Fruit fly (Drosophila melanogaster) whole organism, embryonic: ENCODE measurements around the gene Ak3.
A peak's percentile ranks its signal among the peaks of the same experiment; 100 is the strongest.

Source experiments
- Atf3 ChIP-seq: fragments of 200-800 bp; sonication (Bioruptor generic); optimal IDR thresholded peaks from 3 replicates; lab custom pipeline; 2016; ENCODE audit warnings: missing biosample characterization, missing genetic modification characterization
- Bgb ChIP-seq: fragments of 200-800 bp; sonication (Bioruptor generic); IDR thresholded peaks from 2 replicates; pipeline ENCODE4 v1.3.6; 2022; ENCODE audit warnings: missing biosample characterization, missing genetic modification characterization; ENCODE audit not compliant: partially characterized antibody
- Bteb2 ChIP-seq: fragments of 200-800 bp; sonication (Bioruptor generic); optimal IDR thresholded peaks from 2 replicates; lab custom pipeline; 2016; ENCODE audit warnings: missing biosample characterization, missing genetic modification characterization
- CG10431 ChIP-seq: fragments of 200-800 bp; sonication (Bioruptor generic); optimal IDR thresholded peaks from 3 replicates; lab custom pipeline; 2018; ENCODE audit warnings: missing biosample characterization, mild to moderate bottlenecking, missing genetic modification characterization
- CG10543 ChIP-seq: fragments of 200-800 bp; sonication (Bioruptor generic); optimal IDR thresholded peaks from 3 replicates; lab custom pipeline; 2017; ENCODE audit warnings: missing biosample characterization, mild to moderate bottlenecking, missing genetic modification characterization, moderate library complexity
- CG10979 ChIP-seq: fragments of 200-800 bp; sonication (Bioruptor generic); optimal IDR thresholded peaks from 2 replicates; lab custom pipeline; 2018; ENCODE audit warnings: missing biosample characterization, mild to moderate bottlenecking, missing genetic modification characterization, moderate library complexity
- CG11696 ChIP-seq: fragments of 200-800 bp; sonication (Bioruptor generic); IDR thresholded peaks from 2 replicates; pipeline ENCODE4 v1.3.6; 2022; ENCODE audit warnings: missing biosample characterization, missing genetic modification characterization
- CG14667 ChIP-seq: fragments of 200-800 bp; sonication (Bioruptor generic); IDR thresholded peaks from 2 replicates; pipeline ENCODE4 v1.3.6; 2022; ENCODE audit warnings: missing biosample characterization, missing genetic modification characterization
- CG14710 ChIP-seq: fragments of 200-800 bp; sonication (Bioruptor generic); optimal IDR thresholded peaks from 3 replicates; lab custom pipeline; 2019; ENCODE audit warnings: missing biosample characterization, mild to moderate bottlenecking, missing genetic modification characterization, moderate library complexity
- CG16779 ChIP-seq: fragments of 200-800 bp; sonication (Bioruptor generic); IDR thresholded peaks from 2 replicates; pipeline ENCODE4 v1.3.6; 2022; ENCODE audit warnings: missing biosample characterization, missing genetic modification characterization
- CG17328 ChIP-seq: fragments of 200-800 bp; sonication (Bioruptor generic); IDR thresholded peaks from 2 replicates; pipeline ENCODE4 v1.3.6; 2022; ENCODE audit warnings: missing biosample characterization, missing genetic modification characterization
- CG17359 ChIP-seq: fragments of 200-800 bp; sonication (Bioruptor generic); optimal IDR thresholded peaks from 3 replicates; lab custom pipeline; 2018; ENCODE audit warnings: missing biosample characterization, mild to moderate bottlenecking, missing genetic modification characterization, moderate library complexity
- CG2120 ChIP-seq: fragments of 200-800 bp; sonication (Bioruptor generic); optimal IDR thresholded peaks from 3 replicates; lab custom pipeline; 2016; ENCODE audit warnings: missing biosample characterization, missing genetic modification characterization
- CG2712 ChIP-seq: fragments of 200-800 bp; optimal IDR thresholded peaks from 3 replicates; lab custom pipeline; 2019; ENCODE audit warnings: missing biosample characterization, mild to moderate bottlenecking, missing genetic modification characterization, moderate library complexity
- CG30020 ChIP-seq: fragments of 200-800 bp; optimal IDR thresholded peaks from 2 replicates; lab custom pipeline; 2019; ENCODE audit warnings: missing biosample characterization, mild to moderate bottlenecking, missing genetic modification characterization, moderate library complexity
- CG32532 ChIP-seq: fragments of 200-800 bp; sonication (Bioruptor generic); IDR thresholded peaks from 2 replicates; pipeline ENCODE4 v1.3.6; 2022; ENCODE audit warnings: missing biosample characterization, missing genetic modification characterization
- CG3281 ChIP-seq: fragments of 200-800 bp; sonication (Bioruptor generic); optimal IDR thresholded peaks from 3 replicates; lab custom pipeline; 2017; ENCODE audit warnings: missing biosample characterization, mild to moderate bottlenecking, missing genetic modification characterization
- CG34224 ChIP-seq: fragments of 200-800 bp; sonication (Bioruptor generic); IDR thresholded peaks from 3 replicates; pipeline ENCODE4 v1.3.6; 2022; ENCODE audit warnings: missing biosample characterization, missing genetic modification characterization; ENCODE audit not compliant: partially characterized antibody
- CG3726 ChIP-seq: fragments of 200-800 bp; sonication (Bioruptor generic); IDR thresholded peaks from 3 replicates; pipeline ENCODE4, ENCODE4 v1.3.6; 2022; ENCODE audit warnings: missing biosample characterization, missing genetic modification characterization
- CG3838 ChIP-seq: fragments of 200-800 bp; sonication (Bioruptor generic); optimal IDR thresholded peaks from 3 replicates; lab custom pipeline; 2016; ENCODE audit warnings: missing biosample characterization, missing genetic modification characterization
- CG3847 ChIP-seq: fragments of 200-800 bp; sonication (Bioruptor generic); IDR thresholded peaks from 2 replicates; pipeline ENCODE4 v1.3.6; 2022; ENCODE audit warnings: missing biosample characterization, missing genetic modification characterization
- CG4854 ChIP-seq: fragments of 200-800 bp; sonication (Bioruptor generic); optimal IDR thresholded peaks from 2 replicates; lab custom pipeline; 2016; ENCODE audit warnings: missing biosample characterization, missing genetic modification characterization, inconsistent platforms
- CG6175 ChIP-seq: fragments of 200-800 bp; sonication (Bioruptor generic); IDR thresholded peaks from 3 replicates; pipeline ENCODE4 v1.3.6; 2022; ENCODE audit warnings: missing biosample characterization, missing genetic modification characterization
- CG6854 ChIP-seq: fragments of 200-800 bp; sonication (Bioruptor generic); optimal IDR thresholded peaks from 3 replicates; lab custom pipeline; 2017; ENCODE audit warnings: missing biosample characterization, mild to moderate bottlenecking, missing genetic modification characterization
- CG9609 ChIP-seq: fragments of 200-800 bp; sonication (Bioruptor generic); optimal IDR thresholded peaks from 3 replicates; lab custom pipeline; 2016; ENCODE audit warnings: missing biosample characterization, missing genetic modification characterization
- Chrac-16 ChIP-seq: fragments of 200-800 bp; sonication (Bioruptor generic); optimal IDR thresholded peaks from 3 replicates; lab custom pipeline; 2016; ENCODE audit warnings: missing biosample characterization, missing genetic modification characterization
- CoRest ChIP-seq: fragments of 200-800 bp; sonication (Bioruptor generic); optimal IDR thresholded peaks from 3 replicates; lab custom pipeline; 2018; ENCODE audit warnings: missing biosample characterization, mild to moderate bottlenecking, missing genetic modification characterization, moderate library complexity
- D19B ChIP-seq: fragments of 200-800 bp; sonication (Bioruptor generic); optimal IDR thresholded peaks from 2 replicates; lab custom pipeline; 2017; ENCODE audit warnings: missing biosample characterization, mild to moderate bottlenecking, missing genetic modification characterization
- Fer3 ChIP-seq: fragments of 200-800 bp; sonication (Bioruptor generic); optimal IDR thresholded peaks from 2 replicates; lab custom pipeline; 2018; ENCODE audit warnings: missing biosample characterization, mild to moderate bottlenecking, missing genetic modification characterization, moderate library complexity
- H15 ChIP-seq: fragments of 200-800 bp; sonication (Bioruptor generic); IDR thresholded peaks from 3 replicates; pipeline ENCODE4 v1.3.6; 2022; ENCODE audit warnings: missing biosample characterization, missing genetic modification characterization
- Hey ChIP-seq: fragments of 200-800 bp; sonication (Bioruptor generic); optimal IDR thresholded peaks from 3 replicates; lab custom pipeline; 2018; ENCODE audit warnings: missing biosample characterization, mild to moderate bottlenecking, missing genetic modification characterization
- Meics ChIP-seq: fragments of 200-800 bp; sonication (Bioruptor generic); optimal IDR thresholded peaks from 2 replicates; lab custom pipeline; 2017; ENCODE audit warnings: missing biosample characterization, mild to moderate bottlenecking, missing genetic modification characterization
- Mrtf ChIP-seq: fragments of 200-800 bp; sonication (Bioruptor generic); IDR thresholded peaks from 3 replicates; pipeline ENCODE4 v1.3.6; 2022; ENCODE audit warnings: missing biosample characterization, missing genetic modification characterization
- NFAT ChIP-seq: fragments of 200-800 bp; sonication (Bioruptor generic); IDR thresholded peaks from 2 replicates; pipeline ENCODE4 v1.3.6; 2022; ENCODE audit warnings: missing biosample characterization, missing genetic modification characterization
- Nf-YB ChIP-seq: fragments of 200-800 bp; sonication (Bioruptor generic); optimal IDR thresholded peaks from 3 replicates; lab custom pipeline; 2019; ENCODE audit warnings: missing biosample characterization, mild to moderate bottlenecking, missing genetic modification characterization, moderate library complexity
- Rfx ChIP-seq: fragments of 200-800 bp; sonication (Bioruptor generic); IDR thresholded peaks from 2 replicates; pipeline ENCODE4 v1.3.6; 2022; ENCODE audit warnings: missing biosample characterization, missing genetic modification characterization
- Trl ChIP-seq, 3 experiments: fragments of >200 bp in 2 of 3; fragments of 200-800 bp in 1 of 3; sonication (Bioruptor generic) in 1 of 3; optimal IDR thresholded peaks; 2 replicates in 1 of 3; 3 replicates in 2 of 3; lab custom pipeline; 2016 to 2017; ENCODE audit warnings: missing biosample characterization in 1 of 3, missing genetic modification characterization in 1 of 3
- crp ChIP-seq, 2 experiments: fragments of 200-800 bp; sonication (Bioruptor generic); optimal IDR thresholded peaks; 2 replicates in 1 of 2; 3 replicates in 1 of 2; lab custom pipeline; 2017; ENCODE audit warnings: missing biosample characterization in 2 of 2, missing genetic modification characterization in 2 of 2, mild to moderate bottlenecking in 1 of 2, moderate library complexity in 1 of 2
- dimm ChIP-seq: fragments of 200-800 bp; sonication (Bioruptor generic); IDR thresholded peaks from 2 replicates; pipeline ENCODE4 v1.3.6; 2022; ENCODE audit warnings: missing biosample characterization, missing genetic modification characterization
- ems ChIP-seq: fragments of 200-800 bp; sonication (Bioruptor generic); optimal IDR thresholded peaks from 3 replicates; lab custom pipeline; 2016; ENCODE audit warnings: missing biosample characterization, missing genetic modification characterization
- eve ChIP-seq, 2 experiments: fragments of >200 bp; optimal IDR thresholded peaks; 2 replicates each; lab custom pipeline; 2017; ENCODE audit warnings: missing biosample characterization in 2 of 2, missing genetic modification characterization in 2 of 2
- h ChIP-seq: fragments of >200 bp; optimal IDR thresholded peaks from 2 replicates; lab custom pipeline; 2017
- nerfin-2 ChIP-seq: fragments of 200-800 bp; sonication (Bioruptor generic); IDR thresholded peaks from 2 replicates; pipeline ENCODE4 v1.3.6; 2022; ENCODE audit warnings: missing biosample characterization, missing genetic modification characterization; ENCODE audit not compliant: partially characterized antibody
- pb ChIP-seq: fragments of 200-800 bp; sonication (Bioruptor generic); optimal IDR thresholded peaks from 3 replicates; lab custom pipeline; 2016; ENCODE audit warnings: missing biosample characterization, missing genetic modification characterization
- pnt ChIP-seq: fragments of 200-800 bp; sonication (Bioruptor generic); optimal IDR thresholded peaks from 3 replicates; lab custom pipeline; 2016; ENCODE audit warnings: missing biosample characterization, missing genetic modification characterization
- scrt ChIP-seq: fragments of 200-800 bp; sonication (Bioruptor generic); optimal IDR thresholded peaks from 2 replicates; lab custom pipeline; 2018; ENCODE audit warnings: missing biosample characterization, mild to moderate bottlenecking, missing genetic modification characterization, moderate library complexity
- seq ChIP-seq: fragments of 200-800 bp; sonication (Bioruptor generic); IDR thresholded peaks from 2 replicates; pipeline ENCODE4 v1.3.6; 2022; ENCODE audit warnings: missing biosample characterization, missing genetic modification characterization
- sisA ChIP-seq: fragments of 200-800 bp; sonication (Bioruptor generic); IDR thresholded peaks from 2 replicates; pipeline ENCODE4 v1.3.6; 2022; ENCODE audit warnings: missing biosample characterization, missing genetic modification characterization
- twi ChIP-seq: fragments of 200-800 bp; optimal IDR thresholded peaks from 2 replicates; lab custom pipeline; 2019; ENCODE audit warnings: missing biosample characterization, mild to moderate bottlenecking, missing genetic modification characterization, moderate library complexity
- wek ChIP-seq: fragments of 200-800 bp; sonication (Bioruptor generic); optimal IDR thresholded peaks from 3 replicates; lab custom pipeline; 2018; ENCODE audit warnings: missing biosample characterization, mild to moderate bottlenecking, missing genetic modification characterization, moderate library complexity

Gene Ak3

dm6 chr3R:10881824-10882559 is 7.4 kb downstream of the Ak3 start, which contains the start of gene Tpc1 (continued):
- no peak for TF ChIP-seq Trl (optimal IDR thresholded peaks at IDR 0.05; lab: Kevin White, UChicago)
- peak; percentile 38 for TF ChIP-seq Trl (GFP tag; optimal IDR thresholded peaks at IDR 0.05; lab: Kevin White, UChicago)
- TF ChIP-seq CG17328 (GFP tag; lab: Robert Waterston, UW): no peak
- no peak for TF ChIP-seq eve (GFP tag; optimal IDR thresholded peaks at IDR 0.05; lab: Kevin White, UChicago)
- no peak for TF ChIP-seq nerfin-2 (GFP tag; lab: Robert Waterston, UW)
- peak; percentile 85 to 97 for TF ChIP-seq crp (GFP tag; optimal IDR thresholded peaks at IDR 0.05; lab: Kevin White, UChicago)
- no peak for TF ChIP-seq wek (GFP tag; lab: Kevin White, UChicago)
- peak; percentile 51 for TF ChIP-seq Rfx (GFP tag; lab: Robert Waterston, UW)
- peak; percentile 73 for TF ChIP-seq Bgb (GFP tag; lab: Robert Waterston, UW)
- TF ChIP-seq Chrac-16 (GFP tag; lab: Kevin White, UChicago): peak; percentile 24
- TF ChIP-seq Atf3: peak; percentile 13
- TF ChIP-seq D19B (GFP tag; lab: Kevin White, UChicago): no peak
- TF ChIP-seq CG3726 (GFP tag; lab: Robert Waterston, UW): no peak
- TF ChIP-seq CG2712 (tag; lab: Kevin White, UChicago): peak; percentile 56
- TF ChIP-seq NFAT: peak; percentile 20; the same call in 1 of the 2 replicates
- no peak for TF ChIP-seq CG16779
- peak; percentile 62 for TF ChIP-seq CoRest
- peak; percentile 15 for TF ChIP-seq Bteb2 (GFP tag; lab: Kevin White, UChicago)
- TF ChIP-seq CG10543 (GFP tag; lab: Kevin White, UChicago): peak; percentile 9
- no peak for TF ChIP-seq Hey (tag; lab: Kevin White, UChicago)
- TF ChIP-seq Fer3 (tag; lab: Kevin White, UChicago): no peak
- no peak for TF ChIP-seq CG30020 (tag; lab: Kevin White, UChicago)
- peak; percentile 62 for TF ChIP-seq CG14710 (tag; lab: Kevin White, UChicago)
- no peak for TF ChIP-seq CG11696
- TF ChIP-seq CG3838 (GFP tag; lab: Kevin White, UChicago): no peak
- TF ChIP-seq CG10979 (tag; lab: Kevin White, UChicago): no peak
- peak; percentile 49; the same call in 1 of the 2 replicates for TF ChIP-seq CG3847 (GFP tag; lab: Robert Waterston, UW)
- no peak for TF ChIP-seq CG14667
- TF ChIP-seq h (lab: Kevin White, UChicago): no peak
- peak; percentile 14 for TF ChIP-seq twi (tag; lab: Kevin White, UChicago)
- TF ChIP-seq pb (GFP tag; lab: Kevin White, UChicago): no peak
- TF ChIP-seq CG10431 (GFP tag; lab: Kevin White, UChicago): no peak
- TF ChIP-seq CG3281 (GFP tag; lab: Kevin White, UChicago): peak; percentile 8
- no peak for TF ChIP-seq H15 (GFP tag; lab: Robert Waterston, UW)
- TF ChIP-seq scrt: peak; percentile 47
- peak; percentile 91 for TF ChIP-seq CG34224 (GFP tag; lab: Robert Waterston, UW)
- TF ChIP-seq Mrtf: no peak
- peak; percentile 43 for TF ChIP-seq ems (GFP tag; lab: Kevin White, UChicago)
- TF ChIP-seq CG6175 (GFP tag; lab: Robert Waterston, UW): no peak
- TF ChIP-seq CG32532 (GFP tag; lab: Robert Waterston, UW): peak; percentile 46; the same call in 1 of the 2 replicates
- TF ChIP-seq sisA (GFP tag; lab: Robert Waterston, UW): no peak; the same call in 1 of the 2 replicates
- TF ChIP-seq CG2120 (GFP tag; lab: Kevin White, UChicago): peak; percentile 73
- TF ChIP-seq CG4854 (GFP tag; lab: Kevin White, UChicago): peak; percentile 54
- no peak for TF ChIP-seq CG6854 (GFP tag; lab: Kevin White, UChicago)
- no peak for TF ChIP-seq Nf-YB (GFP tag; lab: Kevin White, UChicago)
- TF ChIP-seq seq (GFP tag; lab: Robert Waterston, UW): no peak
- peak; percentile 27 for TF ChIP-seq CG9609 (GFP tag; lab: Kevin White, UChicago)
- TF ChIP-seq pnt (GFP tag; lab: Kevin White, UChicago): no peak
- no peak for TF ChIP-seq CG17359 (tag; lab: Kevin White, UChicago)
- peak; percentile 38 for TF ChIP-seq Meics (GFP tag; lab: Kevin White, UChicago)
- no peak for TF ChIP-seq dimm (GFP tag; lab: Robert Waterston, UW)
